Fruit fly (Drosophila melanogaster) whole organism, prepupa: ENCODE data around the gene TfIIFalpha.
A peak's percentile ranks its signal among the peaks of the same experiment; 100 is the strongest.

ENCODE experiments used
- CG10631 ChIP-seq: fragments of 200-800 bp; sonication (Bioruptor generic); optimal IDR thresholded peaks from 2 replicates; lab custom pipeline; 2016; ENCODE audit warnings: missing biosample characterization, missing genetic modification characterization
- CG10669 ChIP-seq: fragments of 200-800 bp; sonication (Bioruptor generic); optimal IDR thresholded peaks from 3 replicates; lab custom pipeline; 2018; ENCODE audit warnings: missing biosample characterization, mild to moderate bottlenecking, missing genetic modification characterization, moderate library complexity
- CG11762 ChIP-seq: fragments of 200-800 bp; sonication (Bioruptor generic); optimal IDR thresholded peaks from 3 replicates; lab custom pipeline; 2016; ENCODE audit warnings: missing biosample characterization, missing genetic modification characterization; ENCODE audit not compliant: insufficient read depth
- CG11902 ChIP-seq: fragments of 200-800 bp; sonication (Bioruptor generic); optimal IDR thresholded peaks from 3 replicates; lab custom pipeline; 2016; ENCODE audit warnings: missing biosample characterization, missing genetic modification characterization
- CG1621 ChIP-seq: fragments of 200-800 bp; sonication (Bioruptor generic); optimal IDR thresholded peaks from 3 replicates; lab custom pipeline; 2018; ENCODE audit warnings: missing biosample characterization, mild to moderate bottlenecking, missing genetic modification characterization
- CG16779 ChIP-seq: fragments of 200-800 bp; sonication (Bioruptor generic); optimal IDR thresholded peaks from 3 replicates; lab custom pipeline; 2017; ENCODE audit warnings: missing biosample characterization, mild to moderate bottlenecking, missing genetic modification characterization
- CG3032 ChIP-seq: fragments of 200-800 bp; optimal IDR thresholded peaks from 2 replicates; lab custom pipeline; 2019; ENCODE audit warnings: missing biosample characterization, mild to moderate bottlenecking, missing genetic modification characterization, moderate library complexity
- CG31627 ChIP-seq: fragments of 200-800 bp; sonication (Bioruptor generic); optimal IDR thresholded peaks from 3 replicates; lab custom pipeline; 2016; ENCODE audit warnings: missing biosample characterization, missing genetic modification characterization
- CG32006 ChIP-seq: fragments of 200-800 bp; sonication (Bioruptor generic); optimal IDR thresholded peaks from 3 replicates; lab custom pipeline; 2017; ENCODE audit warnings: missing biosample characterization, mild to moderate bottlenecking, missing genetic modification characterization
- CG3919 ChIP-seq: fragments of 200-800 bp; sonication (Bioruptor generic); optimal IDR thresholded peaks from 3 replicates; lab custom pipeline; 2016; ENCODE audit warnings: missing biosample characterization, missing genetic modification characterization
- CG6276 ChIP-seq: fragments of 200-800 bp; sonication (Bioruptor generic); optimal IDR thresholded peaks from 2 replicates; lab custom pipeline; 2017; ENCODE audit warnings: missing biosample characterization, mild to moderate bottlenecking, missing genetic modification characterization
- CG6808 ChIP-seq: fragments of 200-800 bp; sonication (Bioruptor generic); optimal IDR thresholded peaks from 3 replicates; lab custom pipeline; 2017; ENCODE audit warnings: missing biosample characterization, missing genetic modification characterization, mild to moderate bottlenecking, moderate library complexity, missing genetic modification reagents
- CG7368 ChIP-seq: fragments of 200-800 bp; sonication (Bioruptor generic); optimal IDR thresholded peaks from 3 replicates; lab custom pipeline; 2016; ENCODE audit warnings: missing biosample characterization, missing genetic modification characterization
- CG8119 ChIP-seq: fragments of 200-800 bp; sonication (Bioruptor generic); IDR thresholded peaks from 3 replicates; pipeline ENCODE4 v1.3.6; 2022; ENCODE audit warnings: missing biosample characterization, missing genetic modification characterization
- CG8319 ChIP-seq: fragments of 200-800 bp; sonication (Bioruptor generic); optimal IDR thresholded peaks from 3 replicates; lab custom pipeline; 2016; ENCODE audit warnings: missing biosample characterization, missing genetic modification characterization
- CG8632 ChIP-seq: fragments of 200-800 bp; sonication (Bioruptor generic); optimal IDR thresholded peaks from 3 replicates; lab custom pipeline; 2016; ENCODE audit warnings: missing biosample characterization, missing genetic modification characterization
- CG9139 ChIP-seq: fragments of 200-800 bp; sonication (Bioruptor generic); optimal IDR thresholded peaks from 3 replicates; lab custom pipeline; 2017; ENCODE audit warnings: missing biosample characterization, mild to moderate bottlenecking, missing genetic modification characterization
- Eip75B ChIP-seq: fragments of 200-800 bp; sonication (Bioruptor generic); optimal IDR thresholded peaks from 3 replicates; lab custom pipeline; 2016; ENCODE audit warnings: missing biosample characterization, missing genetic modification characterization
- Eip93F ChIP-seq: fragments of 200-800 bp; sonication (Bioruptor generic); optimal IDR thresholded peaks from 2 replicates; lab custom pipeline; 2016; ENCODE audit warnings: missing biosample characterization, mild to moderate bottlenecking, missing genetic modification characterization
- Ets96B ChIP-seq: fragments of 200-800 bp; optimal IDR thresholded peaks from 2 replicates; lab custom pipeline; 2019; ENCODE audit warnings: missing biosample characterization, mild to moderate bottlenecking, missing genetic modification characterization, moderate library complexity
- Hr38 ChIP-seq: sonication (Bioruptor generic); optimal IDR thresholded peaks from 2 replicates; lab custom pipeline; 2016; ENCODE audit warnings: missing biosample characterization, missing genetic modification characterization
- Hr39 ChIP-seq: fragments of 200-800 bp; sonication (Bioruptor generic); optimal IDR thresholded peaks from 2 replicates; lab custom pipeline; 2016; ENCODE audit warnings: missing biosample characterization, missing genetic modification characterization
- Hr4 ChIP-seq: fragments of 200-800 bp; sonication (Bioruptor generic); optimal IDR thresholded peaks from 3 replicates; lab custom pipeline; 2016; ENCODE audit warnings: missing biosample characterization, missing genetic modification characterization
- Met ChIP-seq: fragments of 200-800 bp; sonication (Bioruptor generic); optimal IDR thresholded peaks from 3 replicates; lab custom pipeline; 2016; ENCODE audit warnings: missing biosample characterization, missing genetic modification characterization
- OdsH ChIP-seq: fragments of 200-800 bp; sonication (Bioruptor generic); optimal IDR thresholded peaks from 3 replicates; lab custom pipeline; 2016; ENCODE audit warnings: missing biosample characterization, missing genetic modification characterization
- Smox ChIP-seq: fragments of 200-800 bp; sonication (Bioruptor generic); optimal IDR thresholded peaks from 3 replicates; lab custom pipeline; 2016; ENCODE audit warnings: missing biosample characterization, missing genetic modification characterization
- Sox102F ChIP-seq: fragments of 200-800 bp; sonication (Bioruptor generic); optimal IDR thresholded peaks from 2 replicates; lab custom pipeline; 2016; ENCODE audit warnings: missing biosample characterization, mild to moderate bottlenecking, missing genetic modification characterization
- Sox14 ChIP-seq: fragments of 200-800 bp; sonication (Bioruptor generic); optimal IDR thresholded peaks from 3 replicates; lab custom pipeline; 2016; ENCODE audit warnings: missing biosample characterization, missing genetic modification characterization
- achi ChIP-seq: fragments of 200-800 bp; sonication (Bioruptor generic); optimal IDR thresholded peaks from 3 replicates; lab custom pipeline; 2016; ENCODE audit warnings: missing biosample characterization, missing genetic modification characterization
- acj6 ChIP-seq: fragments of 200-800 bp; sonication (Bioruptor generic); optimal IDR thresholded peaks from 3 replicates; lab custom pipeline; 2016; ENCODE audit warnings: missing biosample characterization, missing genetic modification characterization
- cyc ChIP-seq: fragments of 200-800 bp; sonication (Bioruptor generic); optimal IDR thresholded peaks from 3 replicates; lab custom pipeline; 2016; ENCODE audit warnings: missing biosample characterization, missing genetic modification characterization
- eg ChIP-seq: fragments of 200-800 bp; sonication (Bioruptor generic); IDR thresholded peaks from 3 replicates; pipeline ENCODE4 v1.3.6; 2022; ENCODE audit warnings: missing biosample characterization, missing genetic modification characterization
- esn ChIP-seq: fragments of 200-800 bp; sonication (Bioruptor generic); optimal IDR thresholded peaks from 2 replicates; lab custom pipeline; 2016; ENCODE audit warnings: missing biosample characterization, mild to moderate bottlenecking, missing genetic modification characterization, moderate library complexity
- fd59A ChIP-seq: fragments of 200-800 bp; sonication (Bioruptor generic); optimal IDR thresholded peaks from 2 replicates; lab custom pipeline; 2017; ENCODE audit warnings: missing biosample characterization, mild to moderate bottlenecking, missing genetic modification characterization, missing genetic modification reagents
- fd85E ChIP-seq: fragments of 200-800 bp; sonication (Bioruptor generic); optimal IDR thresholded peaks from 3 replicates; lab custom pipeline; 2016; ENCODE audit warnings: missing biosample characterization, missing genetic modification characterization
- lz ChIP-seq: fragments of 200-800 bp; sonication (Bioruptor generic); optimal IDR thresholded peaks from 3 replicates; lab custom pipeline; 2016; ENCODE audit warnings: missing biosample characterization, missing genetic modification characterization
- pdm3 ChIP-seq: fragments of 200-800 bp; sonication (Bioruptor generic); optimal IDR thresholded peaks from 3 replicates; lab custom pipeline; 2016; ENCODE audit warnings: missing biosample characterization, missing genetic modification characterization
- salr ChIP-seq, 2 experiments: fragments of 200-800 bp; sonication (Bioruptor generic); optimal IDR thresholded peaks; 3 replicates each; lab custom pipeline; 2016 to 2018; ENCODE audit warnings: missing biosample characterization in 2 of 2, missing genetic modification characterization in 2 of 2, mild to moderate bottlenecking in 1 of 2
- spab ChIP-seq: fragments of 200-800 bp; sonication (Bioruptor generic); optimal IDR thresholded peaks from 2 replicates; lab custom pipeline; 2017; ENCODE audit warnings: missing biosample characterization, mild to moderate bottlenecking, missing genetic modification characterization, missing genetic modification reagents
- ss ChIP-seq, 2 experiments: fragments of 200-800 bp; sonication (Bioruptor generic); optimal IDR thresholded peaks; 2 replicates in 1 of 2; 3 replicates in 1 of 2; lab custom pipeline; 2017 to 2018; ENCODE audit warnings: mild to moderate bottlenecking in 2 of 2, missing biosample characterization in 2 of 2, missing genetic modification characterization in 2 of 2, moderate library complexity in 1 of 2

Gene TfIIFalpha

DNA sequence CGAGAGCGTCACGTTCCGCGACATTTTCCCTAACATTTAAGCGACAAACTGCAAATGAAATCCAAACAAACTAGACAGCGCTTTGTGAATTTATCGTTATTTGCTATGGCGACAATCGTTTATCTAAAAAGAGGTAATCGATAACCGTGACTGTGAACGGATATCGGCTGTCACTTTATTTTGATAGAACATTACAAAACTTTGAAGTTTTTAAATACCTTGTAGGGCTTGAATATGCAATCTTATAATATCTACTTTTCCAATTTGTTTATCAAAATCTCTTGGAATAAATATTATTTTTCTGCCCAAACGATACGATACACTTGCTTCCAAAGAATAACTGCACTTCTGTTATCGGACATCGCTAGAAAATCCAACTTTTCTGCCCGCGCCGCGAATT, at the start of gene TfIIFalpha, which contains the start of gene CG1024:
Gene TfIIFalpha, plus strand, starts transcription at position 339 of the 400 bp plus-strand sequence.
Gene CG1024, minus strand, starts transcription at position 200 of the 400 bp plus-strand sequence.
- TF ChIP-seq CG8119, result no peak
- no peak for TF ChIP-seq Sox102F
- TF ChIP-seq CG31627 (GFP tag; lab: Kevin White, UChicago), result no peak
- TF ChIP-seq salr (GFP tag; optimal IDR thresholded peaks at IDR 0.05; lab: Kevin White, UChicago), result no peak
- no peak for TF ChIP-seq CG11762
- no peak for TF ChIP-seq Met (GFP tag; lab: Kevin White, UChicago)
- TF ChIP-seq CG10631 (GFP tag; lab: Kevin White, UChicago), result no peak
- peak; percentile 10 for TF ChIP-seq Sox14 (GFP tag; lab: Kevin White, UChicago)
- no peak for TF ChIP-seq CG8632 (GFP tag; lab: Kevin White, UChicago)
- no peak for TF ChIP-seq CG10669 (GFP tag; lab: Kevin White, UChicago)
- no peak for TF ChIP-seq fd59A
- no peak for TF ChIP-seq Hr39
- TF ChIP-seq CG16779 (tag; lab: Kevin White, UChicago), result no peak
- TF ChIP-seq CG8319, result no peak
- no peak for TF ChIP-seq achi
- TF ChIP-seq CG11902 (GFP tag; lab: Kevin White, UChicago), result no peak
- peak; percentile 22 for TF ChIP-seq CG3032 (tag; lab: Kevin White, UChicago)
- no peak for TF ChIP-seq ss (GFP tag; optimal IDR thresholded peaks at IDR 0.05; lab: Kevin White, UChicago)
- no peak for TF ChIP-seq Eip93F (GFP tag; lab: Kevin White, UChicago)
- TF ChIP-seq CG3919 (GFP tag; lab: Kevin White, UChicago), result no peak
- peak; percentile 4 for TF ChIP-seq cyc (GFP tag; lab: Kevin White, UChicago)
- peak; percentile 41 for TF ChIP-seq esn (GFP tag; lab: Kevin White, UChicago)
- no peak for TF ChIP-seq OdsH
- TF ChIP-seq, all 60 proteins: peak for 4

DNA sequence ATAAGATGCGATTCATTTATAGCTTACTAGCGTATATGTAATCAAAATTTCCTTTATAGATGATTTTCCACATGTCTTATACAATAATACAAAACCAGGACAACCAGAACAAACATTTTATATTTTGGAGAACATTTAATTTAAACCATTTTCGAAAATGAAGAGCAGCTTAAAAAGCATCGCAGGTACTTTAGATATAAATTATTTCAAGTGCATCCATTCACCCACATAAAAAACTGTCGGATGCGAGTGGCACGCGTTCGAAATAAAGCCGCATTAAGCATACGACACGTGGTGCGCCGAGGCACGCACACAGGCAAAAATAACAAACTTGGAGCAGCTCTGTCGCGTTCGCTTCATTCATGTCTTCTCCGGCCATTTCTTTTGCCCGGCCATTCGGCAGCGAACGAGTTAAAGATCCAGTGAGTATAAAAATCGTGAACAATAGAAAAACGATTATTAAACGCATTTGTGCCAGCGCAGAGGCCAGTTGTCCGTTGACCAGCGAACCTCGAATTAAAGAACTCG, 45.3 kb upstream of the TfIIFalpha start, which contains the start of gene Osi19:
Gene Osi19, plus strand, starts transcription at position 457 of the 528 bp plus-strand sequence.
- TF ChIP-seq fd59A (no peak), CG1621 (tag; lab: Kevin White, UChicago) (no peak), CG9139 (GFP tag; lab: Kevin White, UChicago) (no peak), lz (GFP tag; lab: Kevin White, UChicago) (no peak), CG3032 (tag; lab: Kevin White, UChicago) (no peak), Hr38 (GFP tag; lab: Kevin White, UChicago) (no peak), Eip75B (GFP tag; lab: Kevin White, UChicago) (no peak), Hr4 (no peak)
- TF ChIP-seq, all 60 proteins: peak for 0

DNA sequence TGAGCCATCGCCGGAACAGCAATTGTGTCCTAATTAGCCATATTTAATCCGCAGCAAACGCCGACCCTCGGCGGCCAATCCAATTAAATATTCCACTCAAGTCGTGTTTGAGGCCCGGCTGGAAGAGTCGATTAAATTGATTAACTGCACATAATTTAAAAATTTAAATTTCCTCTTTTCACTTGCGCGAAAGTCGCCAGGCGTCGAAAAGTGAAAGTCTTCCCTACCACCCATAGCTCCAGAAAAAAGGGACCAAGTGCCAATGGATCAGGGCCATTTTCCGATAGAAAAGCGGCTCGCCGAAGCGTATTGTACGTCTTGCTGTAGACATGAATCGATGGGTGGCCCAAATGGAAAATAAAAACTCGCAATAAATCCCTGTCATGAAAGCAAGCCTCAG, 42.9 kb upstream of the TfIIFalpha start:
- TF ChIP-seq CG9139 (GFP tag; lab: Kevin White, UChicago) (no peak), Eip93F (GFP tag; lab: Kevin White, UChicago) (no peak), CG32006 (GFP tag; lab: Kevin White, UChicago) (no peak), CG10669 (GFP tag; lab: Kevin White, UChicago) (no peak), CG11762 (no peak), OdsH (no peak)

DNA sequence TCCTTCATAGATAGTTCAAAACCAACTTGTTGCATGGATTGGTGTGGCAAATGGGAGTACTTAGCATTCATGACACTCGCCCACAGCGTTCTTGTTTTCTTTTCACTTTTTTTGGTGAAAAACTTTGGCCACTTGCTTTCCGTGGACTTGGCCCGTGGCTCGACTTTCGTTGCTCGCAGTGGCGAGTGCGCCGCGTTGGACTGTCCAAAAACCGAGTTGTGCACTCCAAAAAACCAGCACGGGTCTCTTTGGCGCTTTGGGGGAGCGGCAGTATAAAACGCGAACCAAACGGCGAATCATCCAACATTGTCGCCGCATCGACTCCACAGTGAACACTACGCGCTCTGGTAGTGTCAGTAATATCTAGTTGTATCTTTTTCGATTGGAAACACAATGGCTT, 40.5 kb upstream of the TfIIFalpha start, which contains the start of gene Osi20:
Gene Osi20, plus strand, starts transcription at position 301 of the 400 bp plus-strand sequence.
- no peak for TF ChIP-seq CG6276 (GFP tag; lab: Kevin White, UChicago)
- TF ChIP-seq Sox102F, result no peak
- no peak for TF ChIP-seq eg (GFP tag; lab: Robert Waterston, UW)
- no peak for TF ChIP-seq Hr39
- TF ChIP-seq Smox, result no peak
- no peak for TF ChIP-seq Eip93F (GFP tag; lab: Kevin White, UChicago)

DNA sequence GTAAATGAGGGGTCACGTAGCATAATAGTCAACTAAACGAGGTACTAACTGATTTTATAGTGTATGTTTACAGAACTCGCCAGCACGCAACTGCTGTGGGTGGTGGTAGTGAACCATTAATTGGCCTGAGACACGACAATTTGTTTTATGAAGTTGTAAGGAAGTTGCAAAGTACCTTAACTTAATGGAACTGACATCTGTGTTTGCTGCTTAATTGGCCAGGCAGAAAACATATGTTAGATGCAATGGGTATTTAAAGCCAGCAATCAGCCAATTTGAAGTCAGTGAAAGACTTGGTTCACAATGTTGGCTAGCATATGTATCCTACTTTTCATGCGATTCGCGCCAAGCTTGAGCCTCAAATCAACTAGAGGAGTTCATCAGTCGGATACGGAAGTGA, 38.6 kb upstream of the TfIIFalpha start, which contains the start of gene CG17917:
Gene CG17917, plus strand, starts transcription at position 301 of the 400 bp plus-strand sequence.
- no peak for TF ChIP-seq Ets96B (tag; lab: Kevin White, UChicago)
- no peak for TF ChIP-seq spab (GFP tag; lab: Kevin White, UChicago)
- no peak for TF ChIP-seq CG6276 (GFP tag; lab: Kevin White, UChicago)
- TF ChIP-seq CG11902 (GFP tag; lab: Kevin White, UChicago), result no peak
- TF ChIP-seq CG7368 (GFP tag; lab: Kevin White, UChicago), result no peak
- TF ChIP-seq fd85E (GFP tag; lab: Kevin White, UChicago), result no peak
- TF ChIP-seq achi, result no peak
- TF ChIP-seq acj6 (GFP tag; lab: Kevin White, UChicago), result no peak
- TF ChIP-seq Smox, result no peak
- no peak for TF ChIP-seq pdm3 (GFP tag; lab: Kevin White, UChicago)
- TF ChIP-seq CG6808, result no peak
- TF ChIP-seq CG8319, result no peak
